Worm (Caenorhabditis elegans) whole organism, L3 larva: ENCODE data around the gene K10C2.7.
A peak's percentile ranks its signal among the peaks of the same experiment; 100 is the strongest.

Experiments
- R02D3.7 ChIP-seq: fragments of 150-350 bp; optimal IDR thresholded peaks from 2 replicates; lab custom pipeline; 2014; ENCODE audit warnings: missing biosample characterization, missing genetic modification characterization
- ceh-16 ChIP-seq: sonication (generic microtip); optimal IDR thresholded peaks from 2 replicates; lab custom pipeline; 2017; ENCODE audit warnings: missing biosample characterization, missing genetic modification characterization
- ceh-28 ChIP-seq: fragments of 150-350 bp; optimal IDR thresholded peaks from 2 replicates; lab custom pipeline; 2014; ENCODE audit warnings: missing biosample characterization, missing genetic modification reagents, missing genetic modification characterization
- ceh-82 ChIP-seq: fragments of 150-350 bp; optimal IDR thresholded peaks from 2 replicates; lab custom pipeline; 2014; ENCODE audit warnings: missing biosample characterization, missing genetic modification characterization
- ceh-9 ChIP-seq: sonication (generic microtip); optimal IDR thresholded peaks from 2 replicates; lab custom pipeline; 2018; ENCODE audit warnings: missing biosample characterization, missing genetic modification characterization
- egl-27 ChIP-seq: sonication (generic microtip); optimal IDR thresholded peaks from 4 replicates; lab custom pipeline; 2017; ENCODE audit warnings: missing biosample characterization, missing genetic modification reagents, missing genetic modification characterization
- egl-5 ChIP-seq: fragments of 150-350 bp; optimal IDR thresholded peaks from 2 replicates; lab custom pipeline; 2017; ENCODE audit warnings: missing biosample characterization, missing genetic modification reagents, missing genetic modification characterization, inconsistent platforms
- elt-1 ChIP-seq: fragments of 150-350 bp; optimal IDR thresholded peaks from 2 replicates; lab custom pipeline; 2014; ENCODE audit warnings: missing biosample characterization, missing genetic modification characterization
- elt-2 ChIP-seq: sonication (generic microtip); optimal IDR thresholded peaks from 2 replicates; lab custom pipeline; 2016; ENCODE audit warnings: missing genetic modification reagents, mild to moderate bottlenecking, missing genetic modification characterization, missing compliant biosample characterization
- elt-3 ChIP-seq, 3 experiments: fragments of 150-350 bp in 1 of 3; sonication (generic microtip) in 2 of 3; optimal IDR thresholded peaks; 2 replicates in 2 of 3; 4 replicates in 1 of 3; lab custom pipeline; 2014 to 2017; ENCODE audit warnings: missing biosample characterization in 3 of 3, missing genetic modification characterization in 3 of 3
- eor-1 ChIP-seq, 2 experiments: fragments of 150-350 bp; optimal IDR thresholded peaks; 2 replicates each; lab custom pipeline; 2014 to 2018; ENCODE audit warnings: missing biosample characterization in 2 of 2, missing genetic modification characterization in 2 of 2
- fkh-2 ChIP-seq: fragments of 150-350 bp; optimal IDR thresholded peaks from 2 replicates; lab custom pipeline; 2014; ENCODE audit warnings: missing biosample characterization, missing genetic modification reagents, missing genetic modification characterization
- fos-1 ChIP-seq: fragments of 150-350 bp; optimal IDR thresholded peaks from 2 replicates; lab custom pipeline; 2014; ENCODE audit warnings: missing biosample characterization, missing genetic modification characterization
- jun-1 ChIP-seq: fragments of 150-350 bp; optimal IDR thresholded peaks from 2 replicates; lab custom pipeline; 2014; ENCODE audit warnings: missing biosample characterization, missing genetic modification reagents, missing genetic modification characterization
- lin-39 ChIP-seq: fragments of 150-350 bp; optimal IDR thresholded peaks from 2 replicates; lab custom pipeline; 2018; ENCODE audit warnings: missing biosample characterization, missing genetic modification reagents, missing genetic modification characterization
- mdl-1 ChIP-seq: fragments of 150-350 bp; optimal IDR thresholded peaks from 2 replicates; lab custom pipeline; 2014; ENCODE audit warnings: missing biosample characterization, missing genetic modification characterization
- nfya-1 ChIP-seq: sonication (generic microtip); optimal IDR thresholded peaks from 2 replicates; lab custom pipeline; 2017; ENCODE audit warnings: missing genetic modification characterization, mild to moderate bottlenecking, missing compliant biosample characterization, antibody characterized with exemption, moderate library complexity; ENCODE audit not compliant: insufficient read depth
- nhr-11 ChIP-seq: fragments of 150-350 bp; optimal IDR thresholded peaks from 2 replicates; lab custom pipeline; 2014; ENCODE audit warnings: missing biosample characterization, missing genetic modification characterization
- nhr-12 ChIP-seq: fragments of 150-350 bp; optimal IDR thresholded peaks from 2 replicates; lab custom pipeline; 2014; ENCODE audit warnings: missing biosample characterization, missing genetic modification characterization
- nhr-23 ChIP-seq: fragments of 150-350 bp; optimal IDR thresholded peaks from 2 replicates; lab custom pipeline; 2014; ENCODE audit warnings: missing biosample characterization, missing genetic modification reagents, missing genetic modification characterization
- nhr-237 ChIP-seq: fragments of 150-350 bp; optimal IDR thresholded peaks from 2 replicates; lab custom pipeline; 2014; ENCODE audit warnings: missing biosample characterization, missing genetic modification characterization
- nhr-25 ChIP-seq: sonication (generic microtip); optimal IDR thresholded peaks from 2 replicates; lab custom pipeline; 2017; ENCODE audit warnings: missing biosample characterization, missing genetic modification characterization
- nhr-28 ChIP-seq: fragments of 150-350 bp; optimal IDR thresholded peaks from 2 replicates; lab custom pipeline; 2014; ENCODE audit warnings: missing biosample characterization, missing genetic modification characterization
- nhr-43 ChIP-seq: sonication (generic microtip); optimal IDR thresholded peaks from 2 replicates; lab custom pipeline; 2016; ENCODE audit warnings: mild to moderate bottlenecking, missing genetic modification characterization, missing compliant biosample characterization; ENCODE audit not compliant: poor library complexity, severe bottlenecking
- nhr-76 ChIP-seq: fragments of 150-350 bp; sonication (generic microtip); optimal IDR thresholded peaks from 5 replicates; lab custom pipeline; 2014; ENCODE audit warnings: missing biosample characterization, missing genetic modification characterization
- nhr-77 ChIP-seq: fragments of 150-350 bp; optimal IDR thresholded peaks from 2 replicates; lab custom pipeline; 2014; ENCODE audit warnings: missing biosample characterization, missing genetic modification characterization
- pha-4 ChIP-seq: fragments of 150-350 bp; optimal IDR thresholded peaks from 2 replicates; lab custom pipeline; 2014; ENCODE audit warnings: missing biosample characterization, missing genetic modification reagents, missing genetic modification characterization
- pqm-1 ChIP-seq: fragments of 150-350 bp; optimal IDR thresholded peaks from 2 replicates; lab custom pipeline; 2017; ENCODE audit warnings: missing biosample characterization, missing genetic modification characterization, inconsistent platforms
- sea-2 ChIP-seq: fragments of 150-350 bp; sonication (generic microtip); optimal IDR thresholded peaks from 4 replicates; lab custom pipeline; 2014; ENCODE audit warnings: missing biosample characterization, missing genetic modification reagents, missing genetic modification characterization
- snpc-4 ChIP-seq: fragments of 150-350 bp; optimal IDR thresholded peaks from 2 replicates; lab custom pipeline; 2014; ENCODE audit warnings: missing biosample characterization, missing genetic modification characterization
- unc-39 ChIP-seq: sonication (generic microtip); optimal IDR thresholded peaks from 4 replicates; lab custom pipeline; 2017; ENCODE audit warnings: missing biosample characterization, missing genetic modification characterization
- unc-62 ChIP-seq: fragments of 150-350 bp; sonication (generic microtip); optimal IDR thresholded peaks from 4 replicates; lab custom pipeline; 2014; ENCODE audit warnings: missing biosample characterization, missing genetic modification reagents, missing genetic modification characterization
- zag-1 ChIP-seq: fragments of 150-350 bp; optimal IDR thresholded peaks from 2 replicates; lab custom pipeline; 2014; ENCODE audit warnings: missing biosample characterization, missing genetic modification characterization
- ztf-4 ChIP-seq: fragments of 150-350 bp; optimal IDR thresholded peaks from 2 replicates; lab custom pipeline; 2014; ENCODE audit warnings: missing biosample characterization, missing genetic modification characterization

K10C2.7 gene

ce11 chrX:6413583-6413982, 29.7 kb downstream of the K10C2.7 start:
- TF ChIP-seq lin-39 (peak; percentile 31), pha-4 (no peak), elt-1 (tag; lab: Kevin White, UChicago) (peak; percentile 11)

ce11 chrX:6412575-6412974, 30.7 kb downstream of the K10C2.7 start, which contains the start of gene T22E5.1:
TSS of gene T22E5.1 (plus strand) at chrX:6412875.
- no peak for TF ChIP-seq elt-2 (tag; lab: Kevin White, UChicago)
- TF ChIP-seq nhr-23, result no peak
- TF ChIP-seq lin-39, result no peak
- no peak for TF ChIP-seq pha-4
- TF ChIP-seq unc-39 (tag; lab: Kevin White, UChicago), result no peak
- TF ChIP-seq ceh-28 (tag; lab: Kevin White, UChicago), result no peak
- TF ChIP-seq nhr-77 (tag; lab: Kevin White, UChicago), result no peak
- no peak for TF ChIP-seq egl-5 (tag; lab: Kevin White, UChicago)
- TF ChIP-seq R02D3.7 (tag; lab: Kevin White, UChicago), result no peak
- TF ChIP-seq ztf-4 (tag; lab: Kevin White, UChicago), result no peak
- TF ChIP-seq nfya-1, result no peak
- no peak for TF ChIP-seq nhr-237 (tag; lab: Kevin White, UChicago)
- no peak for TF ChIP-seq elt-3 (tag; optimal IDR thresholded peaks at IDR 0.05; lab: Kevin White, UChicago)
- no peak for TF ChIP-seq ceh-82 (tag; lab: Kevin White, UChicago)
- no peak for TF ChIP-seq fos-1 (tag; lab: Kevin White, UChicago)
- TF ChIP-seq elt-1 (tag; lab: Kevin White, UChicago), result no peak
- no peak for TF ChIP-seq sea-2 (GFP tag; lab: Kevin White, UChicago)
- TF ChIP-seq egl-27 (tag; lab: Kevin White, UChicago), result no peak
- TF ChIP-seq zag-1, result no peak
- no peak for TF ChIP-seq unc-62
- TF ChIP-seq, all 47 proteins: peak for 0

ce11 chrX:6410177-6410765, 33.0 kb downstream of the K10C2.7 start, which contains the start of gene mup-2:
TSS of gene mup-2 (minus strand) at chrX:6410227.
- peak; percentile 15 for TF ChIP-seq nfya-1
- no peak for TF ChIP-seq ceh-16 (tag; lab: Kevin White, UChicago)
- no peak for TF ChIP-seq nhr-77 (tag; lab: Kevin White, UChicago)
- peak; percentile 33 for TF ChIP-seq lin-39
- TF ChIP-seq mdl-1 (tag; lab: Kevin White, UChicago), result no peak
- TF ChIP-seq snpc-4 (tag; lab: Kevin White, UChicago), result no peak
- TF ChIP-seq, all 47 proteins: peak for 2

ce11 chrX:6408713-6409112, 34.6 kb downstream of the K10C2.7 start:
- TF ChIP-seq nhr-43 (no peak), nhr-25 (tag; lab: Kevin White, UChicago) (no peak), elt-1 (tag; lab: Kevin White, UChicago) (no peak), egl-5 (tag; lab: Kevin White, UChicago) (no peak), unc-62 (no peak), jun-1 (no peak), sea-2 (GFP tag; lab: Kevin White, UChicago) (no peak), zag-1 (no peak), mdl-1 (tag; lab: Kevin White, UChicago) (no peak), nhr-11 (tag; lab: Kevin White, UChicago) (no peak), nhr-77 (tag; lab: Kevin White, UChicago) (no peak), fkh-2 (tag; lab: Kevin White, UChicago) (no peak), ceh-9 (tag; lab: Kevin White, UChicago) (no peak), nhr-28 (tag; lab: Kevin White, UChicago) (no peak)

- TF ChIP-seq eor-1 (tag; optimal IDR thresholded peaks at IDR 0.05; lab: Kevin White, UChicago) (no peak), elt-2 (tag; lab: Kevin White, UChicago) (peak; percentile 74), fkh-2 (tag; lab: Kevin White, UChicago) (no peak), nfya-1 (no peak), nhr-77 (tag; lab: Kevin White, UChicago) (no peak), R02D3.7 (tag; lab: Kevin White, UChicago) (no peak), snpc-4 (tag; lab: Kevin White, UChicago) (no peak), pqm-1 (tag; lab: Kevin White, UChicago) (peak; percentile 33), nhr-12 (no peak), nhr-76 (tag; lab: Kevin White, UChicago) (no peak), ztf-4 (tag; lab: Kevin White, UChicago) (no peak), pha-4 (peak; percentile 17), ceh-82 (tag; lab: Kevin White, UChicago) (no peak)
These were observed 35.0 kb downstream of the K10C2.7 start for ce11 chrX:6408286-6408685.
